Fruit fly (Drosophila melanogaster) whole organism, prepupa: Measurements from ENCODE around the gene Rsph1.
A peak's percentile ranks its signal among the peaks of the same experiment; 100 is the strongest.

Experiments
- CG10631 ChIP-seq: fragments of 200-800 bp; sonication (Bioruptor generic); optimal IDR thresholded peaks from 2 replicates; lab custom pipeline; 2016; ENCODE audit warnings: missing biosample characterization, missing genetic modification characterization
- CG11294 ChIP-seq: fragments of 200-800 bp; sonication (Bioruptor generic); IDR thresholded peaks from 2 replicates; pipeline ENCODE4 v1.3.6; 2022; ENCODE audit warnings: missing biosample characterization, missing genetic modification characterization
- CG11762 ChIP-seq: fragments of 200-800 bp; sonication (Bioruptor generic); optimal IDR thresholded peaks from 3 replicates; lab custom pipeline; 2016; ENCODE audit warnings: missing biosample characterization, missing genetic modification characterization; ENCODE audit not compliant: insufficient read depth
- CG1621 ChIP-seq: fragments of 200-800 bp; sonication (Bioruptor generic); optimal IDR thresholded peaks from 3 replicates; lab custom pipeline; 2018; ENCODE audit warnings: missing biosample characterization, mild to moderate bottlenecking, missing genetic modification characterization
- CG16779 ChIP-seq: fragments of 200-800 bp; sonication (Bioruptor generic); optimal IDR thresholded peaks from 3 replicates; lab custom pipeline; 2017; ENCODE audit warnings: missing biosample characterization, mild to moderate bottlenecking, missing genetic modification characterization
- CG3032 ChIP-seq: fragments of 200-800 bp; optimal IDR thresholded peaks from 2 replicates; lab custom pipeline; 2019; ENCODE audit warnings: missing biosample characterization, mild to moderate bottlenecking, missing genetic modification characterization, moderate library complexity
- CG31627 ChIP-seq: fragments of 200-800 bp; sonication (Bioruptor generic); optimal IDR thresholded peaks from 3 replicates; lab custom pipeline; 2016; ENCODE audit warnings: missing biosample characterization, missing genetic modification characterization
- CG32006 ChIP-seq: fragments of 200-800 bp; sonication (Bioruptor generic); optimal IDR thresholded peaks from 3 replicates; lab custom pipeline; 2017; ENCODE audit warnings: missing biosample characterization, mild to moderate bottlenecking, missing genetic modification characterization
- CG34406 ChIP-seq: fragments of 200-800 bp; sonication (Bioruptor generic); optimal IDR thresholded peaks from 3 replicates; lab custom pipeline; 2016; ENCODE audit warnings: missing biosample characterization, missing genetic modification characterization
- CG3919 ChIP-seq: fragments of 200-800 bp; sonication (Bioruptor generic); optimal IDR thresholded peaks from 3 replicates; lab custom pipeline; 2016; ENCODE audit warnings: missing biosample characterization, missing genetic modification characterization
- CG4318 ChIP-seq: fragments of 200-800 bp; sonication (Bioruptor generic); optimal IDR thresholded peaks from 3 replicates; lab custom pipeline; 2017; ENCODE audit warnings: missing biosample characterization, mild to moderate bottlenecking, missing genetic modification characterization
- CG6163 ChIP-seq: fragments of 200-800 bp; sonication (Bioruptor generic); IDR thresholded peaks from 3 replicates; pipeline ENCODE4 v1.3.6; 2022; ENCODE audit warnings: missing biosample characterization, missing genetic modification characterization
- CG6276 ChIP-seq: fragments of 200-800 bp; sonication (Bioruptor generic); optimal IDR thresholded peaks from 2 replicates; lab custom pipeline; 2017; ENCODE audit warnings: missing biosample characterization, mild to moderate bottlenecking, missing genetic modification characterization
- CG6792 ChIP-seq: fragments of 200-800 bp; sonication (Bioruptor generic); optimal IDR thresholded peaks from 3 replicates; lab custom pipeline; 2016; ENCODE audit warnings: missing biosample characterization, missing genetic modification characterization
- CG6808 ChIP-seq: fragments of 200-800 bp; sonication (Bioruptor generic); optimal IDR thresholded peaks from 3 replicates; lab custom pipeline; 2017; ENCODE audit warnings: missing biosample characterization, missing genetic modification characterization, mild to moderate bottlenecking, moderate library complexity, missing genetic modification reagents
- CG6854 ChIP-seq: fragments of 200-800 bp; sonication (Bioruptor generic); optimal IDR thresholded peaks from 2 replicates; lab custom pipeline; 2017; ENCODE audit warnings: missing biosample characterization, mild to moderate bottlenecking, missing genetic modification characterization
- CG7368 ChIP-seq: fragments of 200-800 bp; sonication (Bioruptor generic); optimal IDR thresholded peaks from 3 replicates; lab custom pipeline; 2016; ENCODE audit warnings: missing biosample characterization, missing genetic modification characterization
- CG8119 ChIP-seq: fragments of 200-800 bp; sonication (Bioruptor generic); IDR thresholded peaks from 3 replicates; pipeline ENCODE4 v1.3.6; 2022; ENCODE audit warnings: missing biosample characterization, missing genetic modification characterization
- CG8319 ChIP-seq: fragments of 200-800 bp; sonication (Bioruptor generic); optimal IDR thresholded peaks from 3 replicates; lab custom pipeline; 2016; ENCODE audit warnings: missing biosample characterization, missing genetic modification characterization
- CG8632 ChIP-seq: fragments of 200-800 bp; sonication (Bioruptor generic); optimal IDR thresholded peaks from 3 replicates; lab custom pipeline; 2016; ENCODE audit warnings: missing biosample characterization, missing genetic modification characterization
- CG9139 ChIP-seq: fragments of 200-800 bp; sonication (Bioruptor generic); optimal IDR thresholded peaks from 3 replicates; lab custom pipeline; 2017; ENCODE audit warnings: missing biosample characterization, mild to moderate bottlenecking, missing genetic modification characterization
- Eip78C ChIP-seq: fragments of 200-800 bp; sonication (Bioruptor generic); peaks from one replicate; lab custom pipeline; 2016; ENCODE audit warnings: missing biosample characterization, missing genetic modification characterization
- Eip93F ChIP-seq: fragments of 200-800 bp; sonication (Bioruptor generic); optimal IDR thresholded peaks from 2 replicates; lab custom pipeline; 2016; ENCODE audit warnings: missing biosample characterization, mild to moderate bottlenecking, missing genetic modification characterization
- Gug ChIP-seq: fragments of 200-800 bp; sonication (Bioruptor generic); IDR thresholded peaks from 2 replicates; pipeline ENCODE4 v1.3.6; 2022; ENCODE audit warnings: missing biosample characterization, missing genetic modification characterization
- Hr39 ChIP-seq: fragments of 200-800 bp; sonication (Bioruptor generic); optimal IDR thresholded peaks from 2 replicates; lab custom pipeline; 2016; ENCODE audit warnings: missing biosample characterization, missing genetic modification characterization
- Hr4 ChIP-seq: fragments of 200-800 bp; sonication (Bioruptor generic); optimal IDR thresholded peaks from 3 replicates; lab custom pipeline; 2016; ENCODE audit warnings: missing biosample characterization, missing genetic modification characterization
- Lpt ChIP-seq: fragments of 200-800 bp; sonication (Bioruptor generic); optimal IDR thresholded peaks from 3 replicates; lab custom pipeline; 2016; ENCODE audit warnings: missing biosample characterization, missing genetic modification characterization
- Met ChIP-seq: fragments of 200-800 bp; sonication (Bioruptor generic); optimal IDR thresholded peaks from 3 replicates; lab custom pipeline; 2016; ENCODE audit warnings: missing biosample characterization, missing genetic modification characterization
- OdsH ChIP-seq: fragments of 200-800 bp; sonication (Bioruptor generic); optimal IDR thresholded peaks from 3 replicates; lab custom pipeline; 2016; ENCODE audit warnings: missing biosample characterization, missing genetic modification characterization
- Smox ChIP-seq: fragments of 200-800 bp; sonication (Bioruptor generic); optimal IDR thresholded peaks from 3 replicates; lab custom pipeline; 2016; ENCODE audit warnings: missing biosample characterization, missing genetic modification characterization
- Sox14 ChIP-seq: fragments of 200-800 bp; sonication (Bioruptor generic); optimal IDR thresholded peaks from 3 replicates; lab custom pipeline; 2016; ENCODE audit warnings: missing biosample characterization, missing genetic modification characterization
- achi ChIP-seq: fragments of 200-800 bp; sonication (Bioruptor generic); optimal IDR thresholded peaks from 3 replicates; lab custom pipeline; 2016; ENCODE audit warnings: missing biosample characterization, missing genetic modification characterization
- acj6 ChIP-seq: fragments of 200-800 bp; sonication (Bioruptor generic); optimal IDR thresholded peaks from 3 replicates; lab custom pipeline; 2016; ENCODE audit warnings: missing biosample characterization, missing genetic modification characterization
- dac ChIP-seq: fragments of 200-800 bp; sonication (Bioruptor generic); optimal IDR thresholded peaks from 2 replicates; lab custom pipeline; 2017; ENCODE audit warnings: missing biosample characterization, mild to moderate bottlenecking, missing genetic modification characterization
- dsx ChIP-seq: fragments of 200-800 bp; optimal IDR thresholded peaks from 3 replicates; lab custom pipeline; 2019; ENCODE audit warnings: missing biosample characterization, mild to moderate bottlenecking, missing genetic modification characterization, moderate library complexity; ENCODE audit not compliant: poor library complexity, severe bottlenecking
- esn ChIP-seq: fragments of 200-800 bp; sonication (Bioruptor generic); optimal IDR thresholded peaks from 2 replicates; lab custom pipeline; 2016; ENCODE audit warnings: missing biosample characterization, mild to moderate bottlenecking, missing genetic modification characterization, moderate library complexity
- fd59A ChIP-seq: fragments of 200-800 bp; sonication (Bioruptor generic); optimal IDR thresholded peaks from 2 replicates; lab custom pipeline; 2017; ENCODE audit warnings: missing biosample characterization, mild to moderate bottlenecking, missing genetic modification characterization, missing genetic modification reagents
- fd85E ChIP-seq: fragments of 200-800 bp; sonication (Bioruptor generic); optimal IDR thresholded peaks from 3 replicates; lab custom pipeline; 2016; ENCODE audit warnings: missing biosample characterization, missing genetic modification characterization
- fkh ChIP-seq: fragments of 200-800 bp; sonication (Bioruptor generic); optimal IDR thresholded peaks from 3 replicates; lab custom pipeline; 2017; ENCODE audit warnings: missing biosample characterization, mild to moderate bottlenecking, missing genetic modification characterization, moderate library complexity
- lz ChIP-seq: fragments of 200-800 bp; sonication (Bioruptor generic); optimal IDR thresholded peaks from 3 replicates; lab custom pipeline; 2016; ENCODE audit warnings: missing biosample characterization, missing genetic modification characterization
- net ChIP-seq: fragments of 200-800 bp; sonication (Bioruptor generic); optimal IDR thresholded peaks from 3 replicates; lab custom pipeline; 2016; ENCODE audit warnings: missing biosample characterization, missing genetic modification characterization
- spab ChIP-seq: fragments of 200-800 bp; sonication (Bioruptor generic); optimal IDR thresholded peaks from 2 replicates; lab custom pipeline; 2017; ENCODE audit warnings: missing biosample characterization, mild to moderate bottlenecking, missing genetic modification characterization, missing genetic modification reagents
- ss ChIP-seq, 2 experiments: fragments of 200-800 bp; sonication (Bioruptor generic); optimal IDR thresholded peaks; 2 replicates in 1 of 2; 3 replicates in 1 of 2; lab custom pipeline; 2017 to 2018; ENCODE audit warnings: mild to moderate bottlenecking in 2 of 2, missing biosample characterization in 2 of 2, missing genetic modification characterization in 2 of 2, moderate library complexity in 1 of 2
- svp ChIP-seq: fragments of 200-800 bp; sonication (Bioruptor generic); peaks from one replicate; lab custom pipeline; 2016; ENCODE audit warnings: missing biosample characterization, missing genetic modification characterization
- topi ChIP-seq: fragments of 200-800 bp; sonication (Bioruptor generic); optimal IDR thresholded peaks from 3 replicates; lab custom pipeline; 2016; ENCODE audit warnings: missing biosample characterization, missing genetic modification characterization

The Rsph1 gene

dm6 chr2L:13219281-13220092, 36.2 kb downstream of the Rsph1 start, which contains the start of the genes CG9426 and mRF1:
TSS of gene CG9426 (minus strand) at chr2L:13219923.
TSS of gene mRF1 (plus strand) at chr2L:13219979.
- TF ChIP-seq fkh (GFP tag; lab: Kevin White, UChicago) (peak; percentile 85), net (GFP tag; lab: Kevin White, UChicago) (no peak), OdsH (no peak), CG3919 (GFP tag; lab: Kevin White, UChicago) (no peak), CG4318 (GFP tag; lab: Kevin White, UChicago) (no peak), CG32006 (GFP tag; lab: Kevin White, UChicago) (no peak), CG11762 (GFP tag; lab: Kevin White, UChicago) (no peak), CG6792 (GFP tag; lab: Kevin White, UChicago) (no peak), Met (no peak), CG10631 (no peak), Gug (GFP tag; lab: Robert Waterston, UW) (no peak), CG3032 (tag; lab: Kevin White, UChicago) (peak; percentile 21), CG1621 (tag; lab: Kevin White, UChicago) (no peak), dac (GFP tag; lab: Kevin White, UChicago) (no peak), fd59A (no peak), Lpt (no peak), topi (GFP tag; lab: Kevin White, UChicago) (peak; percentile 46), CG6163 (GFP tag; lab: Robert Waterston, UW) (no peak), Eip78C (peak; percentile 36), lz (GFP tag; lab: Kevin White, UChicago) (peak; percentile 6), CG16779 (tag; lab: Kevin White, UChicago) (no peak), Hr39 (GFP tag; lab: Kevin White, UChicago) (no peak), esn (peak; percentile 47), Sox14 (GFP tag; lab: Kevin White, UChicago) (peak; percentile 65), CG8632 (GFP tag; lab: Kevin White, UChicago) (no peak), achi (GFP tag; lab: Kevin White, UChicago) (no peak), CG6808 (GFP tag; lab: Kevin White, UChicago) (no peak), svp (peak; percentile 80), dsx (GFP tag; lab: Kevin White, UChicago) (no peak), CG11294 (GFP tag; lab: Robert Waterston, UW) (no peak), CG8319 (no peak), CG31627 (peak; percentile 13), CG8119 (GFP tag; lab: Robert Waterston, UW) (no peak), acj6 (GFP tag; lab: Kevin White, UChicago) (no peak)
- TF ChIP-seq, all 60 proteins: peak for 9

dm6 chr2L:13222225-13222648, 39.0 kb downstream of the Rsph1 start, which contains the start of the genes Ski6 and CG16812:
TSS of gene Ski6 (minus strand) at chr2L:13222429.
TSS of gene CG16812 (plus strand) at chr2L:13222587.
- TF ChIP-seq Gug (GFP tag; lab: Robert Waterston, UW) (peak; percentile 35; the same call in 1 of the 2 replicates), Smox (GFP tag; lab: Kevin White, UChicago) (no peak), fkh (GFP tag; lab: Kevin White, UChicago) (peak; percentile 78), CG9139 (GFP tag; lab: Kevin White, UChicago) (no peak), OdsH (no peak), Hr39 (GFP tag; lab: Kevin White, UChicago) (peak; percentile 44), Lpt (no peak), CG34406 (GFP tag; lab: Kevin White, UChicago) (peak; percentile 48), CG8319 (no peak), CG6792 (GFP tag; lab: Kevin White, UChicago) (peak; percentile 36), lz (GFP tag; lab: Kevin White, UChicago) (no peak), spab (GFP tag; lab: Kevin White, UChicago) (no peak), CG8632 (GFP tag; lab: Kevin White, UChicago) (peak; percentile 41), svp (no peak), topi (GFP tag; lab: Kevin White, UChicago) (no peak), fd85E (no peak), CG16779 (tag; lab: Kevin White, UChicago) (no peak), ss (GFP tag; optimal IDR thresholded peaks at IDR 0.05; lab: Kevin White, UChicago) (no peak), CG6276 (GFP tag; lab: Kevin White, UChicago) (no peak), CG1621 (tag; lab: Kevin White, UChicago) (no peak), CG6808 (GFP tag; lab: Kevin White, UChicago) (no peak), acj6 (GFP tag; lab: Kevin White, UChicago) (no peak), esn (peak; percentile 70), fd59A (no peak), CG10631 (peak; percentile 75), CG6854 (GFP tag; lab: Kevin White, UChicago) (no peak), CG7368 (no peak), Hr4 (GFP tag; lab: Kevin White, UChicago) (no peak), net (GFP tag; lab: Kevin White, UChicago) (no peak), Sox14 (GFP tag; lab: Kevin White, UChicago) (no peak), CG31627 (peak; percentile 51), Eip93F (GFP tag; lab: Kevin White, UChicago) (no peak)
